Worm (Caenorhabditis elegans): Measurements from ENCODE around the gene C54F6.19.
"Not testable (repeated sequence)": the region's sequence is repeated elsewhere in the genome, so short reads cannot be mapped to it uniquely, and the experiment has no call there.

Gene C54F6.19

DNA sequence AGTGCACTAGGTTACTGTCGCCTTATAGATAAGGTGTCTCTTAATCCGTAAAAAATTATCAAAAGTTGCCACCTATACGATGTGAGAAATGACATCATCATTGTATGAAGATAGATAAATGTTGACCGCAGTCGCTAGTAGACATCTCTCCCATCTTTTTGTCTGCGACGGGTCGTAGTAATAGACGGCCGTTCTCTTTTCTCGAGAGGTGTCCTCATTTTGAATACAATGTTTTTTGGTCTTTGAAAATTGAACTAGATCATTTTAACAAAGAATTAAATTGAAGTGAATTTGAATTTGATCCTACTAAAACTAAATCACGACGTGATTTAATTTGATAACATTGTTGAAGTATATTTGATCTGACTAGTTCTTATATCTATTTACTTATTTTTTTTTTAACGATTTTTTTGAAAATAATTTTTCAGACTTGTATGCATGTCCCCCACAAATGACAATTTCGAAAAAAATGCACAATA is 36.7 kb upstream of the C54F6.19 start, which contains the start of the genes str-31 and nhr-172:
Gene str-31, minus strand, starts transcription at position 101 of the 479 bp plus-strand sequence.
Gene nhr-172, plus strand, starts transcription at position 429 of the 479 bp plus-strand sequence.
- TF ChIP-seq ceh-45 (GFP tag; IDR thresholded peaks at IDR 0.05): no peak
- TF ChIP-seq elt-2 (tag; optimal IDR thresholded peaks at IDR 0.05): peak; percentile 63

- TF ChIP-seq npax-4, eyg-1, sdc-2 (tag; optimal IDR thresholded peaks at IDR 0.05): not testable (repeated sequence)
Measured at ce11 chrV:7511465-7511864, 33.8 kb upstream of the C54F6.19 start, which contains the start of gene nhr-171. Gene nhr-171 (plus strand): TSS chrV:7511765.

ce11 chrV:7514939-7515338 is 30.3 kb upstream of the C54F6.19 start, which contains the start of gene srb-18:
Gene srb-18 (plus strand): TSS chrV:7515239.
- no peak for TF ChIP-seq pqm-1 (tag; optimal IDR thresholded peaks at IDR 0.05)
- TF ChIP-seq lin-11 (tag; optimal IDR thresholded peaks at IDR 0.05): no peak

DNA sequence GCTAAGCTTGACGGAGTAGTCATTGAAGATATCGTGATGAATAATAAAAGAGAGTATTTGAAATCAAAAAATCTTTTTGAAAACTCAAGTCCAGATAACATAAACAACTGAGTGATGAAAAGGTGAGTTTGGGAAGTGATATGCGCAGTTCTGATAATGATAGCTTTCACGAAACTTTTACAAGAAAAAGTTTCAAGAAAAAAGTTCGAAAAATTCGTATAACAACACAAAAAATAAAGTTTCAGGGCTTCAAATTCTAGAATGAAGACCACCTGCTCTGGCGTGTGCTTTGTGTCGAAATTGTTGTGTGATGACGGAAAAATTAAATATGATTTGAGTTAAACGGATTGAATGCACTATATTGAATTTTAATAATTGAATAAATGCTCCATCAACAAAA is 25.2 kb upstream of the C54F6.19 start, which contains the start of gene srb-19:
Gene srb-19, minus strand, starts transcription at position 101 of the 400 bp plus-strand sequence.
- TF ChIP-seq nhr-232 (tag; optimal IDR thresholded peaks at IDR 0.05) (no peak), pat-9 (tag; optimal IDR thresholded peaks at IDR 0.05) (no peak), eyg-1 (tag; optimal IDR thresholded peaks at IDR 0.05) (no peak), pag-3 (tag; optimal IDR thresholded peaks at IDR 0.05; ENCODE audit: borderline replicate concordance) (no peak), dmd-4 (tag; optimal IDR thresholded peaks at IDR 0.05; ENCODE audit: borderline replicate concordance) (no peak), ahr-1 (tag; optimal IDR thresholded peaks at IDR 0.05) (no peak), syd-9 (tag; optimal IDR thresholded peaks at IDR 0.05) (no peak), hlh-30 (tag; optimal IDR thresholded peaks at IDR 0.05; ENCODE audit: insufficient read depth) (no peak), sox-4 (tag; optimal IDR thresholded peaks at IDR 0.05) (no peak), fax-1 (tag; optimal IDR thresholded peaks at IDR 0.05) (no peak)

ce11 chrV:7521304-7521703 is 24.0 kb upstream of the C54F6.19 start:
- TF ChIP-seq madf-2 (tag; optimal IDR thresholded peaks at IDR 0.05) (no peak), hlh-13 (GFP tag; optimal IDR thresholded peaks at IDR 0.05) (no peak), F13H6.1 (tag; optimal IDR thresholded peaks at IDR 0.05) (no peak), ceh-48 (tag; optimal IDR thresholded peaks at IDR 0.05) (no peak), pha-4 (tag; optimal IDR thresholded peaks at IDR 0.05) (no peak), Y22D7AL.16 (tag; optimal IDR thresholded peaks at IDR 0.05) (no peak), eyg-1 (tag; optimal IDR thresholded peaks at IDR 0.05) (no peak), nhr-232 (tag; optimal IDR thresholded peaks at IDR 0.05) (no peak), tbx-2 (tag; optimal IDR thresholded peaks at IDR 0.05) (no peak), syd-9 (tag; optimal IDR thresholded peaks at IDR 0.05) (no peak), elt-2 (tag; optimal IDR thresholded peaks at IDR 0.05) (no peak), ceh-19 (GFP tag; optimal IDR thresholded peaks at IDR 0.05) (no peak), gmeb-2 (tag; optimal IDR thresholded peaks at IDR 0.05) (no peak)

- TF ChIP-seq ceh-45 (GFP tag; IDR thresholded peaks at IDR 0.05) (no peak), npax-4 (tag; optimal IDR thresholded peaks at IDR 0.05) (no peak), pha-2 (tag; optimal IDR thresholded peaks at IDR 0.05) (no peak), unc-42 (tag; optimal IDR thresholded peaks at IDR 0.05) (no peak), ceh-22 (tag; optimal IDR thresholded peaks at IDR 0.05) (no peak), madf-2 (tag; optimal IDR thresholded peaks at IDR 0.05) (no peak), pros-1 (tag; optimal IDR thresholded peaks at IDR 0.05) (no peak), pat-9 (tag; optimal IDR thresholded peaks at IDR 0.05) (no peak), ceh-30 (tag; optimal IDR thresholded peaks at IDR 0.05) (no peak), nfya-1 (tag; optimal IDR thresholded peaks at IDR 0.05) (no peak)
Measured at ce11 chrV:7522279-7522678, 23.0 kb upstream of the C54F6.19 start, which contains the start of gene C54F6.15. Gene C54F6.15 (minus strand): TSS chrV:7522379.

Data from whole organism, late embryonic.